Fruit fly (Drosophila melanogaster) whole organism, embryonic: ENCODE results near the gene CG31798.
A peak's percentile ranks its signal among the peaks of the same experiment; 100 is the strongest.

Experiments used
- Aef1 ChIP-seq: fragments of 200-800 bp; sonication (Bioruptor generic); IDR thresholded peaks from 3 replicates; pipeline ENCODE4 v1.3.6; 2022; ENCODE audit warnings: missing biosample characterization, missing genetic modification characterization
- Awh ChIP-seq: fragments of 200-800 bp; sonication (Bioruptor generic); IDR thresholded peaks from 2 replicates; pipeline ENCODE4, ENCODE4 v1.3.6; 2022; ENCODE audit warnings: missing biosample characterization, missing genetic modification characterization
- B-H2 ChIP-seq: fragments of 200-800 bp; sonication (Bioruptor generic); optimal IDR thresholded peaks from 2 replicates; lab custom pipeline; 2018; ENCODE audit warnings: missing biosample characterization, mild to moderate bottlenecking, missing genetic modification characterization
- Blimp-1 ChIP-seq: fragments of 200-800 bp; sonication (Bioruptor generic); optimal IDR thresholded peaks from 3 replicates; lab custom pipeline; 2018; ENCODE audit warnings: missing biosample characterization, missing genetic modification characterization, mild to moderate bottlenecking, moderate library complexity, missing genetic modification reagents
- CG10565 ChIP-seq: fragments of 200-800 bp; sonication (Bioruptor generic); optimal IDR thresholded peaks from 3 replicates; lab custom pipeline; 2016; ENCODE audit warnings: missing biosample characterization, mild to moderate bottlenecking, missing genetic modification characterization
- CG11093 ChIP-seq: fragments of 200-800 bp; sonication (Bioruptor generic); IDR thresholded peaks from 3 replicates; pipeline ENCODE4 v1.3.6; 2022; ENCODE audit warnings: missing biosample characterization, missing genetic modification characterization
- CG12769 ChIP-seq: fragments of 200-800 bp; sonication (Bioruptor generic); optimal IDR thresholded peaks from 2 replicates; lab custom pipeline; 2019; ENCODE audit warnings: missing biosample characterization, mild to moderate bottlenecking, missing genetic modification characterization, moderate library complexity
- CG13296 ChIP-seq: fragments of 200-800 bp; sonication (Bioruptor generic); optimal IDR thresholded peaks from 3 replicates; lab custom pipeline; 2018; ENCODE audit warnings: missing biosample characterization, mild to moderate bottlenecking, missing genetic modification characterization
- CG14050 ChIP-seq: fragments of 200-800 bp; sonication (Bioruptor generic); IDR thresholded peaks from 3 replicates; pipeline ENCODE4 v1.3.6; 2022; ENCODE audit warnings: missing biosample characterization, missing genetic modification characterization
- CG15269 ChIP-seq: fragments of 200-800 bp; sonication (Bioruptor generic); optimal IDR thresholded peaks from 2 replicates; lab custom pipeline; 2018; ENCODE audit warnings: missing biosample characterization, mild to moderate bottlenecking, missing genetic modification characterization, moderate library complexity
- CG17829 ChIP-seq: fragments of 200-800 bp; optimal IDR thresholded peaks from 2 replicates; lab custom pipeline; 2019; ENCODE audit warnings: missing biosample characterization, mild to moderate bottlenecking, missing genetic modification characterization, moderate library complexity
- CG18599 ChIP-seq: fragments of 200-800 bp; sonication (Bioruptor generic); optimal IDR thresholded peaks from 3 replicates; lab custom pipeline; 2017; ENCODE audit warnings: missing biosample characterization, missing genetic modification characterization, mild to moderate bottlenecking, moderate library complexity, missing genetic modification reagents
- CG2199 ChIP-seq: fragments of 200-800 bp; sonication (Bioruptor generic); IDR thresholded peaks from 3 replicates; pipeline ENCODE4 v1.3.6; 2022; ENCODE audit warnings: missing biosample characterization, missing genetic modification characterization
- CG2875 ChIP-seq: fragments of 200-800 bp; sonication (Bioruptor generic); optimal IDR thresholded peaks from 2 replicates; lab custom pipeline; 2017; ENCODE audit warnings: missing biosample characterization, mild to moderate bottlenecking, missing genetic modification characterization, missing genetic modification reagents
- CG30020 ChIP-seq: fragments of 200-800 bp; optimal IDR thresholded peaks from 2 replicates; lab custom pipeline; 2019; ENCODE audit warnings: missing biosample characterization, mild to moderate bottlenecking, missing genetic modification characterization, moderate library complexity
- CG30403 ChIP-seq: fragments of 200-800 bp; sonication (Bioruptor generic); optimal IDR thresholded peaks from 3 replicates; lab custom pipeline; 2016; ENCODE audit warnings: missing biosample characterization, missing genetic modification characterization
- CG32772 ChIP-seq: fragments of 200-800 bp; sonication (Bioruptor generic); IDR thresholded peaks from 2 replicates; pipeline ENCODE4 v1.3.6; 2022; ENCODE audit warnings: missing biosample characterization, missing genetic modification characterization
- CG34376 ChIP-seq: fragments of 200-800 bp; sonication (Bioruptor generic); optimal IDR thresholded peaks from 2 replicates; lab custom pipeline; 2018; ENCODE audit warnings: missing biosample characterization, mild to moderate bottlenecking, missing genetic modification characterization
- CG4730 ChIP-seq: fragments of 200-800 bp; sonication (Bioruptor generic); IDR thresholded peaks from 2 replicates; pipeline ENCODE4 v1.3.6; 2022; ENCODE audit warnings: missing biosample characterization, missing genetic modification characterization
- CG8281 ChIP-seq: fragments of 200-800 bp; sonication (Bioruptor generic); optimal IDR thresholded peaks from 2 replicates; lab custom pipeline; 2018; ENCODE audit warnings: missing biosample characterization, mild to moderate bottlenecking, missing genetic modification characterization, moderate library complexity
- CG8359 ChIP-seq: fragments of 200-800 bp; sonication (Bioruptor generic); optimal IDR thresholded peaks from 2 replicates; lab custom pipeline; 2017; ENCODE audit warnings: missing biosample characterization, mild to moderate bottlenecking, missing genetic modification characterization, borderline replicate concordance
- CG8388 ChIP-seq: fragments of 200-800 bp; sonication (Bioruptor generic); optimal IDR thresholded peaks from 2 replicates; lab custom pipeline; 2019; ENCODE audit warnings: missing biosample characterization, mild to moderate bottlenecking, missing genetic modification characterization, moderate library complexity
- CG8944 ChIP-seq: fragments of 200-800 bp; sonication (Bioruptor generic); optimal IDR thresholded peaks from 3 replicates; lab custom pipeline; 2016; ENCODE audit warnings: missing biosample characterization, missing genetic modification characterization
- CG9876 ChIP-seq: fragments of 200-800 bp; sonication (Bioruptor generic); optimal IDR thresholded peaks from 2 replicates; lab custom pipeline; 2016; ENCODE audit warnings: missing biosample characterization, missing genetic modification characterization
- CTCF ChIP-seq: fragments of 200-800 bp; sonication (Bioruptor generic); optimal IDR thresholded peaks from 2 replicates; lab custom pipeline; 2017; ENCODE audit warnings: missing biosample characterization, mild to moderate bottlenecking, missing genetic modification characterization, moderate library complexity
- Dek ChIP-seq: fragments of 200-800 bp; sonication (Bioruptor generic); optimal IDR thresholded peaks from 3 replicates; lab custom pipeline; 2019; ENCODE audit warnings: missing biosample characterization, mild to moderate bottlenecking, missing genetic modification characterization, moderate library complexity
- ERR ChIP-seq: fragments of 200-800 bp; sonication (Bioruptor generic); optimal IDR thresholded peaks from 2 replicates; lab custom pipeline; 2016; ENCODE audit warnings: missing biosample characterization, missing genetic modification characterization
- Fer1 ChIP-seq: fragments of 200-800 bp; sonication (Bioruptor generic); optimal IDR thresholded peaks from 2 replicates; lab custom pipeline; 2017; ENCODE audit warnings: missing biosample characterization, mild to moderate bottlenecking, missing genetic modification characterization
- Fer3 ChIP-seq: fragments of 200-800 bp; sonication (Bioruptor generic); optimal IDR thresholded peaks from 2 replicates; lab custom pipeline; 2018; ENCODE audit warnings: missing biosample characterization, mild to moderate bottlenecking, missing genetic modification characterization, moderate library complexity
- H2.0 ChIP-seq: fragments of 200-800 bp; sonication (Bioruptor generic); IDR thresholded peaks from 2 replicates; pipeline ENCODE4 v1.3.6; 2022; ENCODE audit warnings: missing biosample characterization, missing genetic modification characterization
- HHEX ChIP-seq: fragments of 200-800 bp; sonication (Bioruptor generic); optimal IDR thresholded peaks from 3 replicates; lab custom pipeline; 2017; ENCODE audit warnings: missing biosample characterization, mild to moderate bottlenecking, missing genetic modification characterization, missing genetic modification reagents
- NFAT ChIP-seq: fragments of 200-800 bp; sonication (Bioruptor generic); IDR thresholded peaks from 2 replicates; pipeline ENCODE4 v1.3.6; 2022; ENCODE audit warnings: missing biosample characterization, missing genetic modification characterization
- Side ChIP-seq: fragments of 200-800 bp; sonication (Bioruptor generic); optimal IDR thresholded peaks from 2 replicates; lab custom pipeline; 2016; ENCODE audit warnings: missing biosample characterization, missing genetic modification characterization
- Sin3A ChIP-seq: fragments of >200 bp; optimal IDR thresholded peaks from 2 replicates; lab custom pipeline; 2018
- Spps ChIP-seq: fragments of 200-800 bp; sonication (Bioruptor generic); optimal IDR thresholded peaks from 2 replicates; lab custom pipeline; 2018; ENCODE audit warnings: missing biosample characterization, mild to moderate bottlenecking, missing genetic modification characterization
- Xbp1 ChIP-seq: fragments of 200-800 bp; sonication (Bioruptor generic); optimal IDR thresholded peaks from 3 replicates; lab custom pipeline; 2016; ENCODE audit warnings: missing biosample characterization, mild to moderate bottlenecking, missing genetic modification characterization
- ap ChIP-seq: fragments of 200-800 bp; sonication (Bioruptor generic); IDR thresholded peaks from 2 replicates; pipeline ENCODE4 v1.3.6; 2022; ENCODE audit warnings: missing biosample characterization, missing genetic modification characterization
- chm ChIP-seq: fragments of 200-800 bp; sonication (Bioruptor generic); IDR thresholded peaks from 2 replicates; pipeline ENCODE4 v1.3.6; 2022; ENCODE audit warnings: missing biosample characterization, missing genetic modification characterization
- crol ChIP-seq: fragments of 200-800 bp; sonication (Bioruptor generic); IDR thresholded peaks from 2 replicates; pipeline ENCODE4 v1.3.6; 2022; ENCODE audit warnings: missing biosample characterization, missing genetic modification characterization
- da ChIP-seq: fragments of 200-800 bp; sonication (Bioruptor generic); optimal IDR thresholded peaks from 2 replicates; lab custom pipeline; 2016; ENCODE audit warnings: missing biosample characterization, missing genetic modification characterization
- fd3F ChIP-seq: fragments of 200-800 bp; sonication (Bioruptor generic); optimal IDR thresholded peaks from 2 replicates; lab custom pipeline; 2018; ENCODE audit warnings: missing biosample characterization, mild to moderate bottlenecking, missing genetic modification characterization, moderate library complexity
- lilli ChIP-seq: fragments of 200-800 bp; sonication (Bioruptor generic); optimal IDR thresholded peaks from 3 replicates; lab custom pipeline; 2016; ENCODE audit warnings: missing biosample characterization, missing genetic modification characterization
- mirr ChIP-seq: fragments of 200-800 bp; sonication (Bioruptor generic); optimal IDR thresholded peaks from 3 replicates; lab custom pipeline; 2018; ENCODE audit warnings: missing biosample characterization, mild to moderate bottlenecking, missing genetic modification characterization
- oc ChIP-seq: fragments of 200-800 bp; sonication (Bioruptor generic); optimal IDR thresholded peaks from 2 replicates; lab custom pipeline; 2018; ENCODE audit warnings: missing biosample characterization, mild to moderate bottlenecking, missing genetic modification characterization, moderate library complexity
- peb ChIP-seq: fragments of 200-800 bp; sonication (Bioruptor generic); IDR thresholded peaks from 2 replicates; pipeline ENCODE4 v1.3.6; 2022; ENCODE audit warnings: missing biosample characterization, missing genetic modification characterization
- rib ChIP-seq: fragments of 200-800 bp; sonication (Bioruptor generic); IDR thresholded peaks from 2 replicates; pipeline ENCODE4 v1.3.6; 2022; ENCODE audit warnings: missing biosample characterization, missing genetic modification characterization
- slbo ChIP-seq: fragments of 200-800 bp; sonication (Bioruptor generic); IDR thresholded peaks from 2 replicates; pipeline ENCODE4 v1.3.6; 2022; ENCODE audit warnings: missing biosample characterization, missing genetic modification characterization
- slp2 ChIP-seq: fragments of 200-800 bp; sonication (Bioruptor generic); optimal IDR thresholded peaks from 2 replicates; lab custom pipeline; 2016; ENCODE audit warnings: missing biosample characterization, missing genetic modification characterization
- sob ChIP-seq: fragments of 200-800 bp; sonication (Bioruptor generic); IDR thresholded peaks from 2 replicates; pipeline ENCODE4 v1.3.6; 2022; ENCODE audit warnings: missing biosample characterization, missing genetic modification characterization
- stc ChIP-seq: fragments of 200-800 bp; sonication (Bioruptor generic); IDR thresholded peaks from 2 replicates; pipeline ENCODE4 v1.3.6; 2022; ENCODE audit warnings: missing biosample characterization, missing genetic modification characterization
- sug ChIP-seq: fragments of 200-800 bp; optimal IDR thresholded peaks from 2 replicates; lab custom pipeline; 2019; ENCODE audit warnings: missing biosample characterization, mild to moderate bottlenecking, missing genetic modification characterization, moderate library complexity
- vvl ChIP-seq: fragments of 200-800 bp; sonication (Bioruptor generic); IDR thresholded peaks from 2 replicates; pipeline ENCODE4 v1.3.6; 2022; ENCODE audit warnings: missing biosample characterization, missing genetic modification characterization
- zfh2 ChIP-seq: fragments of 200-800 bp; sonication (Bioruptor generic); optimal IDR thresholded peaks from 2 replicates; lab custom pipeline; 2016; ENCODE audit warnings: missing biosample characterization, missing genetic modification characterization

The CG31798 gene

dm6 chr2L:19434260-19434659 is 40.3 kb downstream of the CG31798 start (continued):
- TF ChIP-seq CG17829 (tag; lab: Kevin White, UChicago) = peak; percentile 64
- TF ChIP-seq slp2 = no peak
- no peak for TF ChIP-seq oc (tag; lab: Kevin White, UChicago)
- no peak for TF ChIP-seq CG32772 (GFP tag; lab: Robert Waterston, UW)
- TF ChIP-seq CG8281 = peak; percentile 50
- TF ChIP-seq CTCF (GFP tag; lab: Kevin White, UChicago) = peak; percentile 37
- TF ChIP-seq CG15269 (tag; lab: Kevin White, UChicago) = peak; percentile 15
- TF ChIP-seq CG34376 (GFP tag; lab: Kevin White, UChicago) = peak; percentile 4
- TF ChIP-seq Fer1 (GFP tag; lab: Kevin White, UChicago) = peak; percentile 70
- TF ChIP-seq Awh (GFP tag; lab: Robert Waterston, UW) = peak; percentile 36; the same call in 1 of the 2 replicates
- TF ChIP-seq stc (GFP tag; lab: Robert Waterston, UW) = no peak; the same call in 1 of the 2 replicates
- TF ChIP-seq B-H2 (GFP tag; lab: Kevin White, UChicago) = no peak
- no peak for TF ChIP-seq CG10565 (GFP tag; lab: Kevin White, UChicago)
- peak; percentile 75 for TF ChIP-seq CG8359 (GFP tag; lab: Kevin White, UChicago)
- peak; percentile 35; the same call in 1 of the 2 replicates for TF ChIP-seq vvl (GFP tag; lab: Robert Waterston, UW)
- TF ChIP-seq Xbp1 = no peak
- no peak for TF ChIP-seq ERR (GFP tag; lab: Kevin White, UChicago)
- peak; percentile 64 for TF ChIP-seq CG18599
- TF ChIP-seq sob (GFP tag; lab: Robert Waterston, UW) = no peak
- TF ChIP-seq lilli (GFP tag; lab: Kevin White, UChicago) = no peak
- TF ChIP-seq mirr = peak; percentile 72
- TF ChIP-seq CG13296 (GFP tag; lab: Kevin White, UChicago) = peak; percentile 78
- no peak for TF ChIP-seq Dek (tag; lab: Kevin White, UChicago)
- no peak for TF ChIP-seq chm (GFP tag; lab: Robert Waterston, UW)
- TF ChIP-seq Blimp-1 (GFP tag; lab: Kevin White, UChicago) = peak; percentile 67
- peak; percentile 30 for TF ChIP-seq sug
- TF ChIP-seq zfh2 (GFP tag; lab: Kevin White, UChicago) = no peak
- TF ChIP-seq CG9876 (GFP tag; lab: Kevin White, UChicago) = no peak
- TF ChIP-seq rib = no peak
- no peak for TF ChIP-seq CG14050
- no peak for TF ChIP-seq H2.0 (GFP tag; lab: Robert Waterston, UW)
- no peak for TF ChIP-seq Side
- no peak for TF ChIP-seq CG8944 (GFP tag; lab: Kevin White, UChicago)
- no peak for TF ChIP-seq CG30020 (tag; lab: Kevin White, UChicago)
- no peak for TF ChIP-seq CG30403 (GFP tag; lab: Kevin White, UChicago)
- TF ChIP-seq peb (GFP tag; lab: Robert Waterston, UW) = no peak
- TF ChIP-seq crol (GFP tag; lab: Robert Waterston, UW) = no peak
- peak; percentile 70 for TF ChIP-seq Spps (tag; lab: Kevin White, UChicago)
- peak; percentile 65 for TF ChIP-seq CG2875 (GFP tag; lab: Kevin White, UChicago)
- TF ChIP-seq CG11093 = no peak
- no peak for TF ChIP-seq CG12769 (tag; lab: Kevin White, UChicago)
- TF ChIP-seq CG4730 (GFP tag; lab: Robert Waterston, UW) = no peak
- no peak for TF ChIP-seq ap
- no peak for TF ChIP-seq NFAT (GFP tag; lab: Robert Waterston, UW)
- TF ChIP-seq HHEX (GFP tag; lab: Kevin White, UChicago) = peak; percentile 45
- TF ChIP-seq slbo = no peak
- no peak for TF ChIP-seq da
- TF ChIP-seq Fer3 (tag; lab: Kevin White, UChicago) = peak; percentile 34
- no peak for TF ChIP-seq fd3F (GFP tag; lab: Kevin White, UChicago)
- TF ChIP-seq CG2199 = no peak
- no peak for TF ChIP-seq Sin3A
- TF ChIP-seq CG8388 (GFP tag; lab: Kevin White, UChicago) = no peak
- no peak for TF ChIP-seq Aef1
